Fruit fly (Drosophila melanogaster) whole organism, embryonic: Measurements from ENCODE around the gene SpdS.

ENCODE experiments used
- BEAF-32 ChIP-seq: fragments of 200-800 bp; sonication (Bioruptor generic); optimal IDR thresholded peaks from 3 replicates; lab custom pipeline; 2017; ENCODE audit warnings: missing biosample characterization, missing genetic modification characterization, mild to moderate bottlenecking, moderate library complexity, missing genetic modification reagents
- CG10979 ChIP-seq: fragments of 200-800 bp; sonication (Bioruptor generic); optimal IDR thresholded peaks from 2 replicates; lab custom pipeline; 2018; ENCODE audit warnings: missing biosample characterization, mild to moderate bottlenecking, missing genetic modification characterization, moderate library complexity
- CG12071 ChIP-seq: fragments of 200-800 bp; sonication (Bioruptor generic); optimal IDR thresholded peaks from 3 replicates; lab custom pipeline; 2018; ENCODE audit warnings: missing biosample characterization, mild to moderate bottlenecking, missing genetic modification characterization
- CG12236 ChIP-seq: fragments of 200-800 bp; sonication (Bioruptor generic); optimal IDR thresholded peaks from 2 replicates; lab custom pipeline; 2016; ENCODE audit warnings: missing biosample characterization, missing genetic modification characterization
- CG1233 ChIP-seq: fragments of 200-800 bp; sonication (Bioruptor generic); optimal IDR thresholded peaks from 4 replicates; lab custom pipeline; 2018; ENCODE audit warnings: missing biosample characterization, mild to moderate bottlenecking, missing genetic modification characterization
- CG14860 ChIP-seq: fragments of 200-800 bp; sonication (Bioruptor generic); IDR thresholded peaks from 3 replicates; pipeline ENCODE4 v1.3.6; 2022; ENCODE audit warnings: missing biosample characterization, missing genetic modification characterization; ENCODE audit not compliant: partially characterized antibody
- CG14965 ChIP-seq: fragments of 200-800 bp; sonication (Bioruptor generic); optimal IDR thresholded peaks from 2 replicates; lab custom pipeline; 2016; ENCODE audit warnings: missing biosample characterization, missing genetic modification characterization, borderline replicate concordance
- CG15696 ChIP-seq: fragments of 200-800 bp; sonication (Bioruptor generic); optimal IDR thresholded peaks from 2 replicates; lab custom pipeline; 2019; ENCODE audit warnings: missing biosample characterization, mild to moderate bottlenecking, missing genetic modification characterization, moderate library complexity
- CG16863 ChIP-seq: fragments of 200-800 bp; sonication (Bioruptor generic); optimal IDR thresholded peaks from 3 replicates; lab custom pipeline; 2016; ENCODE audit warnings: missing biosample characterization, missing genetic modification characterization
- CG17361 ChIP-seq: fragments of 200-800 bp; sonication (Bioruptor generic); IDR thresholded peaks from 3 replicates; pipeline ENCODE4 v1.3.6; 2022; ENCODE audit warnings: missing biosample characterization, missing genetic modification characterization
- CG17568 ChIP-seq: fragments of 200-800 bp; sonication (Bioruptor generic); optimal IDR thresholded peaks from 2 replicates; lab custom pipeline; 2018; ENCODE audit warnings: missing biosample characterization, mild to moderate bottlenecking, missing genetic modification characterization, moderate library complexity
- CG30403 ChIP-seq: fragments of 200-800 bp; sonication (Bioruptor generic); optimal IDR thresholded peaks from 3 replicates; lab custom pipeline; 2016; ENCODE audit warnings: missing biosample characterization, missing genetic modification characterization
- CG31365 ChIP-seq: fragments of 200-800 bp; sonication (Bioruptor generic); optimal IDR thresholded peaks from 2 replicates; lab custom pipeline; 2018; ENCODE audit warnings: missing biosample characterization, mild to moderate bottlenecking, missing genetic modification characterization
- CG34224 ChIP-seq: fragments of 200-800 bp; sonication (Bioruptor generic); IDR thresholded peaks from 3 replicates; pipeline ENCODE4 v1.3.6; 2022; ENCODE audit warnings: missing biosample characterization, missing genetic modification characterization; ENCODE audit not compliant: partially characterized antibody
- CG4282 ChIP-seq: fragments of 200-800 bp; sonication (Bioruptor generic); optimal IDR thresholded peaks from 2 replicates; lab custom pipeline; 2016; ENCODE audit warnings: missing biosample characterization, missing genetic modification characterization
- CG5180 ChIP-seq: fragments of 200-800 bp; sonication (Bioruptor generic); optimal IDR thresholded peaks from 3 replicates; lab custom pipeline; 2017; ENCODE audit warnings: missing biosample characterization, missing genetic modification characterization, mild to moderate bottlenecking, moderate library complexity, missing genetic modification reagents
- CG6272 ChIP-seq: fragments of 200-800 bp; sonication (Bioruptor generic); IDR thresholded peaks from 2 replicates; pipeline ENCODE4 v1.3.6; 2022; ENCODE audit warnings: missing biosample characterization, missing genetic modification characterization
- CG8924 ChIP-seq: fragments of 200-800 bp; optimal IDR thresholded peaks from 3 replicates; lab custom pipeline; 2019; ENCODE audit warnings: missing biosample characterization, mild to moderate bottlenecking, missing genetic modification characterization, moderate library complexity
- CG9609 ChIP-seq: fragments of 200-800 bp; sonication (Bioruptor generic); optimal IDR thresholded peaks from 3 replicates; lab custom pipeline; 2016; ENCODE audit warnings: missing biosample characterization, missing genetic modification characterization
- CTCF ChIP-seq: fragments of 200-800 bp; sonication (Bioruptor generic); optimal IDR thresholded peaks from 2 replicates; lab custom pipeline; 2017; ENCODE audit warnings: missing biosample characterization, mild to moderate bottlenecking, missing genetic modification characterization, moderate library complexity
- Fer2 ChIP-seq: fragments of 200-800 bp; sonication (Bioruptor generic); optimal IDR thresholded peaks from 2 replicates; lab custom pipeline; 2018; ENCODE audit warnings: missing biosample characterization, mild to moderate bottlenecking, missing genetic modification characterization, moderate library complexity
- Hey ChIP-seq: fragments of 200-800 bp; sonication (Bioruptor generic); optimal IDR thresholded peaks from 3 replicates; lab custom pipeline; 2018; ENCODE audit warnings: missing biosample characterization, mild to moderate bottlenecking, missing genetic modification characterization
- HmgZ ChIP-seq: fragments of 200-800 bp; sonication (Bioruptor generic); optimal IDR thresholded peaks from 2 replicates; lab custom pipeline; 2018; ENCODE audit warnings: missing biosample characterization, mild to moderate bottlenecking, missing genetic modification characterization
- Hr3 ChIP-seq: fragments of 200-800 bp; sonication (Bioruptor generic); optimal IDR thresholded peaks from 3 replicates; lab custom pipeline; 2016; ENCODE audit warnings: missing biosample characterization, missing genetic modification characterization
- Mes4 ChIP-seq: fragments of 200-800 bp; sonication (Bioruptor generic); optimal IDR thresholded peaks from 2 replicates; lab custom pipeline; 2016; ENCODE audit warnings: missing biosample characterization, missing genetic modification characterization
- Mrtf ChIP-seq: fragments of 200-800 bp; sonication (Bioruptor generic); IDR thresholded peaks from 3 replicates; pipeline ENCODE4 v1.3.6; 2022; ENCODE audit warnings: missing biosample characterization, missing genetic modification characterization
- Oaz ChIP-seq: fragments of 200-800 bp; sonication (Bioruptor generic); IDR thresholded peaks from 2 replicates; pipeline ENCODE4 v1.3.6; 2022; ENCODE audit warnings: missing biosample characterization, missing genetic modification characterization
- Six4 ChIP-seq: fragments of 200-800 bp; sonication (Bioruptor generic); optimal IDR thresholded peaks from 2 replicates; lab custom pipeline; 2016; ENCODE audit warnings: missing biosample characterization, missing genetic modification characterization
- Sox100B ChIP-seq: fragments of 200-800 bp; sonication (Bioruptor generic); optimal IDR thresholded peaks from 3 replicates; lab custom pipeline; 2018; ENCODE audit warnings: missing biosample characterization, mild to moderate bottlenecking, missing genetic modification characterization
- Ssrp ChIP-seq: fragments of 200-800 bp; sonication (Bioruptor generic); optimal IDR thresholded peaks from 2 replicates; lab custom pipeline; 2018; ENCODE audit warnings: missing biosample characterization, mild to moderate bottlenecking, missing genetic modification characterization, moderate library complexity
- ato ChIP-seq: fragments of 200-800 bp; sonication (Bioruptor generic); IDR thresholded peaks from 2 replicates; pipeline ENCODE4 v1.3.6; 2022; ENCODE audit warnings: missing biosample characterization, missing genetic modification characterization; ENCODE audit not compliant: partially characterized antibody
- cas ChIP-seq: fragments of 200-800 bp; sonication (Bioruptor generic); IDR thresholded peaks from 2 replicates; pipeline ENCODE4 v1.3.6; 2022; ENCODE audit warnings: missing biosample characterization, missing genetic modification characterization
- chn ChIP-seq: fragments of 200-800 bp; sonication (Bioruptor generic); optimal IDR thresholded peaks from 2 replicates; lab custom pipeline; 2016; ENCODE audit warnings: missing biosample characterization, missing genetic modification characterization
- gce ChIP-seq: fragments of 200-800 bp; sonication (Bioruptor generic); IDR thresholded peaks from 3 replicates; pipeline ENCODE4 v1.3.6; 2022; ENCODE audit warnings: missing biosample characterization, missing genetic modification characterization
- h ChIP-seq: fragments of >200 bp; optimal IDR thresholded peaks from 2 replicates; lab custom pipeline; 2017
- insv ChIP-seq, 2 experiments: fragments of 200-800 bp; sonication (Bioruptor generic); optimal IDR thresholded peaks; 3 replicates each; lab custom pipeline; 2016 to 2018; ENCODE audit warnings: missing biosample characterization in 2 of 2, missing genetic modification characterization in 2 of 2
- jigr1 ChIP-seq: fragments of 200-800 bp; sonication (Bioruptor generic); IDR thresholded peaks from 3 replicates; pipeline ENCODE4 v1.3.6; 2022; ENCODE audit warnings: missing biosample characterization, missing genetic modification characterization
- lov ChIP-seq, 2 experiments: fragments of 200-800 bp in 1 of 2; fragments of >200 bp in 1 of 2; sonication (Bioruptor generic) in 1 of 2; IDR thresholded peaks in 1 of 2; optimal IDR thresholded peaks in 1 of 2; 2 replicates in 1 of 2; 3 replicates in 1 of 2; pipeline versions ENCODE4 v1.3.6 to Lab custom; 2017 to 2022; ENCODE audit warnings: missing biosample characterization in 1 of 2, missing genetic modification characterization in 1 of 2
- mld ChIP-seq: fragments of 200-800 bp; sonication (Bioruptor generic); IDR thresholded peaks from 3 replicates; pipeline ENCODE4 v1.3.6; 2022; ENCODE audit warnings: missing biosample characterization, missing genetic modification characterization; ENCODE audit not compliant: partially characterized antibody
- nau ChIP-seq: fragments of 200-800 bp; sonication (Bioruptor generic); optimal IDR thresholded peaks from 3 replicates; lab custom pipeline; 2017; ENCODE audit warnings: missing biosample characterization, mild to moderate bottlenecking, missing genetic modification characterization, missing genetic modification reagents
- nerfin-1 ChIP-seq: fragments of 200-800 bp; sonication (Bioruptor generic); optimal IDR thresholded peaks from 3 replicates; lab custom pipeline; 2019; ENCODE audit warnings: missing biosample characterization, mild to moderate bottlenecking, missing genetic modification characterization, moderate library complexity
- pan ChIP-seq, 4 experiments: fragments of >200 bp in 3 of 4; fragments of 200-800 bp in 1 of 4; sonication (Bioruptor generic) in 1 of 4; optimal IDR thresholded peaks in 3 of 4; IDR thresholded peaks in 1 of 4; 2 replicates each; pipeline versions ENCODE4 v1.3.6 to Lab custom; 2017 to 2022; ENCODE audit warnings: missing biosample characterization in 2 of 4, missing genetic modification characterization in 2 of 4, mixed read lengths in 1 of 4
- pb ChIP-seq: fragments of 200-800 bp; sonication (Bioruptor generic); optimal IDR thresholded peaks from 3 replicates; lab custom pipeline; 2016; ENCODE audit warnings: missing biosample characterization, missing genetic modification characterization
- prd ChIP-seq, 3 experiments: fragments of >200 bp in 2 of 3; fragments of 200-800 bp in 1 of 3; sonication (Bioruptor generic) in 1 of 3; optimal IDR thresholded peaks in 2 of 3; IDR thresholded peaks in 1 of 3; 2 replicates in 2 of 3; 3 replicates in 1 of 3; pipeline versions ENCODE4 v1.3.6 to Lab custom; 2017 to 2022; ENCODE audit warnings: missing biosample characterization in 1 of 3, missing genetic modification characterization in 1 of 3
- sim ChIP-seq: fragments of 200-800 bp; sonication (Bioruptor generic); IDR thresholded peaks from 2 replicates; pipeline ENCODE4 v1.3.6; 2022; ENCODE audit warnings: missing biosample characterization, missing genetic modification characterization
- sqz ChIP-seq: fragments of 200-800 bp; sonication (Bioruptor generic); optimal IDR thresholded peaks from 3 replicates; lab custom pipeline; 2018; ENCODE audit warnings: missing biosample characterization, mild to moderate bottlenecking, missing genetic modification characterization
- stwl ChIP-seq: fragments of 200-800 bp; sonication (Bioruptor generic); optimal IDR thresholded peaks from 3 replicates; lab custom pipeline; 2018; ENCODE audit warnings: missing biosample characterization, mild to moderate bottlenecking, missing genetic modification characterization, moderate library complexity
- ttk ChIP-seq: fragments of 200-800 bp; sonication (Bioruptor generic); IDR thresholded peaks from 2 replicates; pipeline ENCODE4 v2.1.2; 2022; ENCODE audit warnings: missing biosample characterization, missing genetic modification characterization
- tup ChIP-seq: fragments of 200-800 bp; sonication (Bioruptor generic); optimal IDR thresholded peaks from 2 replicates; lab custom pipeline; 2016; ENCODE audit warnings: missing biosample characterization, mild to moderate bottlenecking, missing genetic modification characterization, moderate library complexity
- usp ChIP-seq: fragments of >200 bp; optimal IDR thresholded peaks from 2 replicates; lab custom pipeline; 2017; ENCODE audit warnings: missing biosample characterization, missing genetic modification characterization

Gene SpdS

DNA sequence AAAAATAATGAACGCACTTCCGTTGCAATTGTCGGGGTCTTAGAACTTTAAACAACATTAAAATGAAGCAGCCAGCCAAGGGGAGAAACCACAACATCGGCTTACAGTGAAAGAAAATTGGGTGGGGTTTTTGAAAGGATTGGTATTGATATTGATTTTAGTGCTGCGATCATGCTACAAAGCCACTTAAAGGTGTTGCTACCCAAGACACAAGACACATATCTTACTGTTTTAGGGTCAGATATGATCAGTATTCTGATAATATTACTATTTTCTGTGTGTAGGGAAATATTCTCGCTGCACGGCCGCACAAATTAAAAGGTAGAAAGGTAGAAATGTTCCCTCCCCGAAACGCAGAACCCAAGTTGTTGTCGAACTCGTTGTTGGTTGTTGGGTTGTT, 26.4 kb upstream of the SpdS start (continued):
- TF ChIP-seq pan (optimal IDR thresholded peaks at IDR 0.05; lab: Kevin White, UChicago) (no peak), pan (GFP tag; optimal IDR thresholded peaks at IDR 0.05 in 1 of 2, IDR thresholded peaks at IDR 0.05 in 1 of 2) (peak in 1 of 2 experiments; percentile 47), CG12071 (GFP tag; lab: Kevin White, UChicago) (no peak), HmgZ (tag; lab: Kevin White, UChicago) (no peak), CG14965 (GFP tag; lab: Kevin White, UChicago) (no peak), mld (no peak), CG9609 (GFP tag; lab: Kevin White, UChicago) (peak; percentile 10), usp (no peak), CG16863 (GFP tag; lab: Kevin White, UChicago) (peak; percentile 23), Mrtf (GFP tag; lab: Robert Waterston, UW) (no peak), CG15696 (tag; lab: Kevin White, UChicago) (peak; percentile 66), tup (GFP tag; lab: Kevin White, UChicago) (peak; percentile 8), CTCF (no peak), CG10979 (tag; lab: Kevin White, UChicago) (peak; percentile 79), CG8924 (tag; lab: Kevin White, UChicago) (peak; percentile 40), pb (GFP tag; lab: Kevin White, UChicago) (no peak), CG17568 (GFP tag; lab: Kevin White, UChicago) (no peak), nau (no peak), stwl (tag; lab: Kevin White, UChicago) (peak; percentile 2), Hr3 (GFP tag; lab: Kevin White, UChicago) (peak; percentile 16), CG14860 (GFP tag; lab: Robert Waterston, UW) (no peak), nerfin-1 (tag; lab: Kevin White, UChicago) (no peak), BEAF-32 (GFP tag; lab: Kevin White, UChicago) (no peak), Oaz (no peak), h (lab: Kevin White, UChicago) (no peak), Fer2 (tag; lab: Kevin White, UChicago) (no peak), chn (GFP tag; lab: Kevin White, UChicago) (peak; percentile 56), CG31365 (tag; lab: Kevin White, UChicago) (no peak), Six4 (GFP tag; lab: Kevin White, UChicago) (peak; percentile 12), CG12236 (GFP tag; lab: Kevin White, UChicago) (no peak), lov (optimal IDR thresholded peaks at IDR 0.05; lab: Kevin White, UChicago) (no peak), lov (GFP tag; IDR thresholded peaks at IDR 0.05; lab: Robert Waterston, UW) (peak; percentile 77; the same call in 2 of the 3 replicates), Ssrp (tag; lab: Kevin White, UChicago) (peak; percentile 51), CG34224 (no peak), Mes4 (no peak), CG6272 (GFP tag; lab: Robert Waterston, UW) (no peak), jigr1 (GFP tag; lab: Robert Waterston, UW) (no peak), cas (no peak), Hey (tag; lab: Kevin White, UChicago) (no peak), CG4282 (GFP tag; lab: Kevin White, UChicago) (no peak), sqz (GFP tag; lab: Kevin White, UChicago) (no peak), CG5180 (GFP tag; lab: Kevin White, UChicago) (no peak), sim (GFP tag; lab: Robert Waterston, UW) (no peak), ttk (no peak), prd (optimal IDR thresholded peaks at IDR 0.05; lab: Kevin White, UChicago) (no peak), prd (GFP tag; IDR thresholded peaks at IDR 0.05; lab: Robert Waterston, UW) (peak; percentile 77), CG17361 (GFP tag; lab: Robert Waterston, UW) (peak; percentile 54; the same call in 2 of the 3 replicates), ato (no peak), CG30403 (GFP tag; lab: Kevin White, UChicago) (no peak), insv (GFP tag; optimal IDR thresholded peaks at IDR 0.05; lab: Kevin White, UChicago) (no peak), Sox100B (GFP tag; lab: Kevin White, UChicago) (no peak), gce (GFP tag; lab: Robert Waterston, UW) (no peak), CG1233 (GFP tag; lab: Kevin White, UChicago) (no peak)
